Worm (Caenorhabditis elegans) whole organism, L3 larva: ENCODE results near the gene T26E4.7.

ENCODE experiments used
- ZK546.5 ChIP-seq: sonication (generic microtip); optimal IDR thresholded peaks from 2 replicates; lab custom pipeline; 2017; ENCODE audit warnings: missing biosample characterization, missing genetic modification characterization
- ama-1 ChIP-seq: fragments of 150-350 bp; optimal IDR thresholded peaks from 2 replicates; lab custom pipeline; 2018
- elt-3 ChIP-seq, 3 experiments: fragments of 150-350 bp in 1 of 3; sonication (generic microtip) in 2 of 3; optimal IDR thresholded peaks; 2 replicates in 2 of 3; 4 replicates in 1 of 3; lab custom pipeline; 2014 to 2017; ENCODE audit warnings: missing biosample characterization in 3 of 3, missing genetic modification characterization in 3 of 3
- hmg-11 ChIP-seq: sonication (generic microtip); optimal IDR thresholded peaks from 2 replicates; lab custom pipeline; 2016; ENCODE audit warnings: missing genetic modification characterization, missing compliant biosample characterization
- sea-2 ChIP-seq: fragments of 150-350 bp; sonication (generic microtip); optimal IDR thresholded peaks from 4 replicates; lab custom pipeline; 2014; ENCODE audit warnings: missing biosample characterization, missing genetic modification reagents, missing genetic modification characterization
- zag-1 ChIP-seq: fragments of 150-350 bp; optimal IDR thresholded peaks from 2 replicates; lab custom pipeline; 2014; ENCODE audit warnings: missing biosample characterization, missing genetic modification characterization

DNA sequence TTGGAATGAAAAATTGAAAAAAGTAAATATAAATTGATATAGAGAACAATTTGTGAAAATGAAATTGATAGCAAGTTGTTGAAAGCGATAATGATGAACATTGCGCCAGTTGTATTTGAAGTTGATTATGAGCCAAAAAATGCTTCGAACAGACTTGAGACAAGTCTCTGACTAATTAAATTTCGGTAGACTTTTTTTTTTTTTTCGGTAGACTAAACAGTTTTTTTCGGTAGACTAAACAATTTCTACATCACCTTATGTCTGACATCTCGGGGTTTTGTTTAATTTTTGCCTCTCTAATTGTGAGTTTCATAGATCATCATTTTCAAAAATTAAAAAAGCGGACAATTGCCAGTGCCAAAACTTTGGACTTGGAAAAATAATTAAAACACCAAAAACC is 40.3 kb downstream of the T26E4.7 start, which contains the start of gene srbc-54:
- no peak for TF ChIP-seq ama-1 (lab: Kevin White, UChicago)
- TF ChIP-seq elt-3 (tag; optimal IDR thresholded peaks at IDR 0.05; lab: Kevin White, UChicago): no peak
- no peak for TF ChIP-seq zag-1 (tag; lab: Kevin White, UChicago)
- no peak for TF ChIP-seq ZK546.5 (tag; lab: Kevin White, UChicago)
- no peak for TF ChIP-seq sea-2
- no peak for TF ChIP-seq hmg-11
